Worm (Caenorhabditis elegans): ENCODE results near the gene Y38E10A.14.

ce11 chrII:12668148-12668547 lies 43.8 kb upstream of the Y38E10A.14 start:
- TF ChIP-seq pha-4 (tag; optimal IDR thresholded peaks at IDR 0.05) (no peak), Y67H2A.10 (GFP tag; conservative IDR thresholded peaks at IDR 0.05) (no peak), lsl-1 (GFP tag; optimal IDR thresholded peaks at IDR 0.05) (no peak), B0035.1 (tag; optimal IDR thresholded peaks at IDR 0.05) (no peak), dpl-1 (GFP tag; optimal IDR thresholded peaks at IDR 0.05) (no peak), Y56A3A.18 (GFP tag; IDR thresholded peaks at IDR 0.05) (no peak), ztf-18 (tag; optimal IDR thresholded peaks at IDR 0.05) (no peak), snpc-1.3 (tag; optimal IDR thresholded peaks at IDR 0.05; ENCODE audit: insufficient read depth) (no peak), sdz-38 (tag; optimal IDR thresholded peaks at IDR 0.05) (no peak), rcor-1 (GFP tag; IDR thresholded peaks at IDR 0.05) (no peak), snpc-4 (GFP tag; optimal IDR thresholded peaks at IDR 0.05) (no peak), snpc-4 (tag; optimal IDR thresholded peaks at IDR 0.05) (no peak), F33H1.4 (GFP tag; IDR thresholded peaks at IDR 0.05) (no peak), F57C9.4 (tag; optimal IDR thresholded peaks at IDR 0.05) (no peak), T26A5.8 (tag; optimal IDR thresholded peaks at IDR 0.05) (no peak)

Data from whole organism, young adult.